Fruit fly (Drosophila melanogaster) whole organism, embryonic: Measurements from ENCODE around the gene Ifrd1.

Source experiments
- Abd-B ChIP-seq: fragments of 200-800 bp; sonication (Bioruptor generic); optimal IDR thresholded peaks from 2 replicates; lab custom pipeline; 2018; ENCODE audit warnings: missing biosample characterization, mild to moderate bottlenecking, missing genetic modification characterization, moderate library complexity
- CG10147 ChIP-seq: fragments of 200-800 bp; sonication (Bioruptor generic); optimal IDR thresholded peaks from 2 replicates; lab custom pipeline; 2019; ENCODE audit warnings: missing biosample characterization, mild to moderate bottlenecking, missing genetic modification characterization, moderate library complexity
- CG11695 ChIP-seq: fragments of 200-800 bp; sonication (Bioruptor generic); IDR thresholded peaks from 3 replicates; pipeline ENCODE4 v1.3.6; 2022; ENCODE audit warnings: missing biosample characterization, missing genetic modification characterization
- CG12071 ChIP-seq: fragments of 200-800 bp; sonication (Bioruptor generic); optimal IDR thresholded peaks from 3 replicates; lab custom pipeline; 2018; ENCODE audit warnings: missing biosample characterization, mild to moderate bottlenecking, missing genetic modification characterization
- CG12104 ChIP-seq: fragments of 200-800 bp; sonication (Bioruptor generic); optimal IDR thresholded peaks from 3 replicates; lab custom pipeline; 2016; ENCODE audit warnings: missing biosample characterization, missing genetic modification characterization
- CG13296 ChIP-seq: fragments of 200-800 bp; sonication (Bioruptor generic); optimal IDR thresholded peaks from 3 replicates; lab custom pipeline; 2018; ENCODE audit warnings: missing biosample characterization, mild to moderate bottlenecking, missing genetic modification characterization
- CG17568 ChIP-seq: fragments of 200-800 bp; sonication (Bioruptor generic); optimal IDR thresholded peaks from 2 replicates; lab custom pipeline; 2018; ENCODE audit warnings: missing biosample characterization, mild to moderate bottlenecking, missing genetic modification characterization, moderate library complexity
- CG1832 ChIP-seq: fragments of 200-800 bp; sonication (Bioruptor generic); optimal IDR thresholded peaks from 2 replicates; lab custom pipeline; 2017; ENCODE audit warnings: missing biosample characterization, mild to moderate bottlenecking, missing genetic modification characterization, inconsistent platforms
- CG18599 ChIP-seq: fragments of 200-800 bp; sonication (Bioruptor generic); optimal IDR thresholded peaks from 3 replicates; lab custom pipeline; 2017; ENCODE audit warnings: missing biosample characterization, missing genetic modification characterization, mild to moderate bottlenecking, moderate library complexity, missing genetic modification reagents
- CG6689 ChIP-seq: fragments of 200-800 bp; sonication (Bioruptor generic); IDR thresholded peaks from 2 replicates; pipeline ENCODE4 v1.3.6; 2022; ENCODE audit warnings: missing biosample characterization, missing genetic modification characterization
- CG6854 ChIP-seq: fragments of 200-800 bp; sonication (Bioruptor generic); optimal IDR thresholded peaks from 3 replicates; lab custom pipeline; 2017; ENCODE audit warnings: missing biosample characterization, mild to moderate bottlenecking, missing genetic modification characterization
- CG7928 ChIP-seq: fragments of 200-800 bp; sonication (Bioruptor generic); optimal IDR thresholded peaks from 2 replicates; lab custom pipeline; 2017; ENCODE audit warnings: missing biosample characterization, mild to moderate bottlenecking, missing genetic modification characterization
- CG8290 ChIP-seq, 3 experiments: fragments of 200-800 bp; sonication (Bioruptor generic); optimal IDR thresholded peaks; 2 replicates each; lab custom pipeline; 2016 to 2019; ENCODE audit warnings: missing biosample characterization in 3 of 3, missing genetic modification characterization in 3 of 3, mild to moderate bottlenecking in 2 of 3, moderate library complexity in 1 of 3
- CG9609 ChIP-seq: fragments of 200-800 bp; sonication (Bioruptor generic); optimal IDR thresholded peaks from 3 replicates; lab custom pipeline; 2016; ENCODE audit warnings: missing biosample characterization, missing genetic modification characterization
- Deaf1 ChIP-seq: fragments of 200-800 bp; optimal IDR thresholded peaks from 3 replicates; lab custom pipeline; 2019; ENCODE audit warnings: missing biosample characterization, mild to moderate bottlenecking, missing genetic modification characterization, moderate library complexity
- Dref ChIP-seq: fragments of 200-800 bp; sonication (Bioruptor generic); IDR thresholded peaks from 2 replicates; pipeline ENCODE4 v1.3.6; 2022; ENCODE audit warnings: missing biosample characterization, missing genetic modification characterization
- Fer2 ChIP-seq: fragments of 200-800 bp; sonication (Bioruptor generic); optimal IDR thresholded peaks from 2 replicates; lab custom pipeline; 2018; ENCODE audit warnings: missing biosample characterization, mild to moderate bottlenecking, missing genetic modification characterization, moderate library complexity
- HLHmδ ChIP-seq: fragments of 200-800 bp; sonication (Bioruptor generic); optimal IDR thresholded peaks from 2 replicates; lab custom pipeline; 2018; ENCODE audit warnings: missing biosample characterization, mild to moderate bottlenecking, missing genetic modification characterization, moderate library complexity
- Hmr ChIP-seq: fragments of 200-800 bp; sonication (Bioruptor generic); optimal IDR thresholded peaks from 3 replicates; lab custom pipeline; 2017; ENCODE audit warnings: mild to moderate bottlenecking, missing biosample characterization, missing genetic modification reagents, missing genetic modification characterization
- MTF-1 ChIP-seq: fragments of 200-800 bp; sonication (Bioruptor generic); optimal IDR thresholded peaks from 2 replicates; lab custom pipeline; 2018; ENCODE audit warnings: missing biosample characterization, mild to moderate bottlenecking, missing genetic modification characterization, borderline replicate concordance
- Nf-YA ChIP-seq: fragments of 200-800 bp; sonication (Bioruptor generic); IDR thresholded peaks from 2 replicates; pipeline ENCODE4 v1.3.6; 2022; ENCODE audit warnings: missing biosample characterization, missing genetic modification characterization
- Nf-YC ChIP-seq: fragments of 200-800 bp; optimal IDR thresholded peaks from 3 replicates; lab custom pipeline; 2019; ENCODE audit warnings: missing biosample characterization, mild to moderate bottlenecking, missing genetic modification characterization, moderate library complexity
- Opbp ChIP-seq: fragments of 200-800 bp; sonication (Bioruptor generic); IDR thresholded peaks from 3 replicates; pipeline ENCODE4 v1.3.6; 2022; ENCODE audit warnings: missing biosample characterization, missing genetic modification characterization; ENCODE audit not compliant: partially characterized antibody
- Six4 ChIP-seq: fragments of 200-800 bp; sonication (Bioruptor generic); optimal IDR thresholded peaks from 2 replicates; lab custom pipeline; 2016; ENCODE audit warnings: missing biosample characterization, missing genetic modification characterization
- Trl ChIP-seq, 3 experiments: fragments of >200 bp in 2 of 3; fragments of 200-800 bp in 1 of 3; sonication (Bioruptor generic) in 1 of 3; optimal IDR thresholded peaks; 2 replicates in 1 of 3; 3 replicates in 2 of 3; lab custom pipeline; 2016 to 2017; ENCODE audit warnings: missing biosample characterization in 1 of 3, missing genetic modification characterization in 1 of 3
- abd-A ChIP-seq: fragments of 200-800 bp; sonication (Bioruptor generic); optimal IDR thresholded peaks from 3 replicates; lab custom pipeline; 2019; ENCODE audit warnings: missing biosample characterization, mild to moderate bottlenecking, missing genetic modification characterization, moderate library complexity
- chinmo ChIP-seq: fragments of 200-800 bp; sonication (Bioruptor generic); IDR thresholded peaks from 4 replicates; pipeline ENCODE4 v1.3.6; 2022; ENCODE audit warnings: missing biosample characterization, missing genetic modification characterization; ENCODE audit not compliant: partially characterized antibody
- ci ChIP-seq: fragments of 200-800 bp; sonication (Bioruptor generic); IDR thresholded peaks from 3 replicates; pipeline ENCODE4 v1.3.6; 2022; ENCODE audit warnings: missing biosample characterization, missing genetic modification characterization
- dm ChIP-seq: fragments of 200-800 bp; sonication (Bioruptor generic); optimal IDR thresholded peaks from 3 replicates; lab custom pipeline; 2016; ENCODE audit warnings: missing biosample characterization, missing genetic modification characterization
- dysf ChIP-seq: fragments of 200-800 bp; sonication (Bioruptor generic); IDR thresholded peaks from 3 replicates; pipeline ENCODE4 v1.3.6; 2022; ENCODE audit warnings: missing biosample characterization, missing genetic modification characterization
- exex ChIP-seq: fragments of 200-800 bp; sonication (Bioruptor generic); optimal IDR thresholded peaks from 4 replicates; lab custom pipeline; 2018; ENCODE audit warnings: missing biosample characterization, mild to moderate bottlenecking, missing genetic modification characterization, moderate library complexity
- lab ChIP-seq: fragments of 200-800 bp; sonication (Bioruptor generic); optimal IDR thresholded peaks from 3 replicates; lab custom pipeline; 2017; ENCODE audit warnings: missing biosample characterization, missing genetic modification characterization, mild to moderate bottlenecking, moderate library complexity, missing genetic modification reagents
- mirr ChIP-seq: fragments of 200-800 bp; sonication (Bioruptor generic); optimal IDR thresholded peaks from 3 replicates; lab custom pipeline; 2018; ENCODE audit warnings: missing biosample characterization, mild to moderate bottlenecking, missing genetic modification characterization
- odd ChIP-seq: fragments of 200-800 bp; sonication (Bioruptor generic); optimal IDR thresholded peaks from 2 replicates; lab custom pipeline; 2017; ENCODE audit warnings: missing biosample characterization, mild to moderate bottlenecking, missing genetic modification characterization
- pan ChIP-seq, 4 experiments: fragments of >200 bp in 3 of 4; fragments of 200-800 bp in 1 of 4; sonication (Bioruptor generic) in 1 of 4; optimal IDR thresholded peaks in 3 of 4; IDR thresholded peaks in 1 of 4; 2 replicates each; pipeline versions ENCODE4 v1.3.6 to Lab custom; 2017 to 2022; ENCODE audit warnings: missing biosample characterization in 2 of 4, missing genetic modification characterization in 2 of 4, mixed read lengths in 1 of 4
- seq ChIP-seq: fragments of 200-800 bp; sonication (Bioruptor generic); IDR thresholded peaks from 2 replicates; pipeline ENCODE4 v1.3.6; 2022; ENCODE audit warnings: missing biosample characterization, missing genetic modification characterization
- sisA ChIP-seq: fragments of 200-800 bp; sonication (Bioruptor generic); IDR thresholded peaks from 2 replicates; pipeline ENCODE4 v1.3.6; 2022; ENCODE audit warnings: missing biosample characterization, missing genetic modification characterization
- sr ChIP-seq: fragments of 200-800 bp; sonication (Bioruptor generic); IDR thresholded peaks from 3 replicates; pipeline ENCODE4 v1.3.6; 2022; ENCODE audit warnings: missing biosample characterization, missing genetic modification characterization
- tna ChIP-seq: fragments of 200-800 bp; sonication (Bioruptor generic); IDR thresholded peaks from 2 replicates; pipeline ENCODE4 v1.3.6; 2022; ENCODE audit warnings: missing biosample characterization, missing genetic modification characterization; ENCODE audit not compliant: partially characterized antibody
- unc-4 ChIP-seq: fragments of 200-800 bp; sonication (Bioruptor generic); IDR thresholded peaks from 2 replicates; pipeline ENCODE4 v1.3.6; 2022; ENCODE audit warnings: missing biosample characterization, missing genetic modification characterization; ENCODE audit not compliant: partially characterized antibody
- vvl ChIP-seq: fragments of 200-800 bp; sonication (Bioruptor generic); IDR thresholded peaks from 2 replicates; pipeline ENCODE4 v1.3.6; 2022; ENCODE audit warnings: missing biosample characterization, missing genetic modification characterization
- wdn ChIP-seq: fragments of 200-800 bp; sonication (Bioruptor generic); IDR thresholded peaks from 2 replicates; pipeline ENCODE4 v1.3.6; 2022; ENCODE audit warnings: missing biosample characterization, missing genetic modification characterization
- wek ChIP-seq: fragments of 200-800 bp; sonication (Bioruptor generic); optimal IDR thresholded peaks from 3 replicates; lab custom pipeline; 2018; ENCODE audit warnings: missing biosample characterization, mild to moderate bottlenecking, missing genetic modification characterization, moderate library complexity
- yki ChIP-seq: fragments of >200 bp; optimal IDR thresholded peaks from 3 replicates; lab custom pipeline; 2018
- zfh1 ChIP-seq: fragments of 200-800 bp; sonication (Bioruptor generic); IDR thresholded peaks from 3 replicates; pipeline ENCODE4 v1.3.6; 2022; ENCODE audit warnings: missing biosample characterization, missing genetic modification characterization
- zfh2 ChIP-seq: fragments of 200-800 bp; sonication (Bioruptor generic); optimal IDR thresholded peaks from 2 replicates; lab custom pipeline; 2016; ENCODE audit warnings: missing biosample characterization, missing genetic modification characterization

Gene Ifrd1

DNA sequence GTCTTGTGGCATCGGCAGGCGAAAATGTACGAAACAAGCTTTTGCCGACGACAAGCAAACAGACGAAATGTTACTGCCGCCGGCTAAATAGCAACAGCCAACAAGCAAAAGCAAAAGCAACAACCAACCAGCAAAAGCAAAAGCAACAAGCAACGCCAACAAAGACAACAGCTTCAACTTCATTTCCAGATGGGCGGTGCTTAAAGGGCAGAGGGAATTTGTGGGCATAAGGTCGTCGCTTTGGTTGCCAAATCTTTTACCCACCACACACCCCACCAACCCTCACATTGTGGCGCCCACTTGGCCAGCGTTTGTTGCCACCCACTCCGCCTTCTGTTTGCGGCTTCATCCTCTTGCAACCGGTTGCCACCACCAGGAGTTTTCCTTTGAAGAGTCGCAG lies 36.7 kb upstream of the Ifrd1 start (continued):
- peak; percentile 44 for TF ChIP-seq Deaf1 (tag; lab: Kevin White, UChicago)
- TF ChIP-seq CG11695 (GFP tag; lab: Robert Waterston, UW): no peak
- peak; percentile 61 for TF ChIP-seq abd-A (tag; lab: Kevin White, UChicago)

DNA sequence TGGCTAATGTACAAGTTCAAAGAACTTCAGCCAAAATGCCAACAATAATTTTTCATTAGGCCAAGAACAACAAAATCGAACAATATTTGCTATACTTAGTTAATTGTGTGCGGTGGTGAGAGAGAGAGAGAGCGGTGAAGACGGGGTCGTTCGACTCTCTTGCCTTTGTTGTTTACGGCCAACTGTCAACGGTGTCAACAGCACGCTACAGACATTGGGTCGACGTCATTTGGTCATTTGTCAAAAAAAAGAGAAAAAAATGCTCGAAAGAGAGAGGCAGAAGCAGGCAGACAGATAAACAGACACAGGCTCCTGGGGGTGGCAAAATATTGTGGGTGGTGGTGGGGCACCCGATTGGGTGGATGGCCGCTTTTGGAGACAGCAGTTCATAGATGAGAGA lies 35.2 kb upstream of the Ifrd1 start:
- TF ChIP-seq CG12071 (peak; percentile 27), CG8290 (GFP tag; optimal IDR thresholded peaks at IDR 0.05; lab: Kevin White, UChicago) (no peak), CG8290 (tag; optimal IDR thresholded peaks at IDR 0.05; lab: Kevin White, UChicago) (peak in 1 of 2 experiments; percentile 29), dysf (GFP tag; lab: Robert Waterston, UW) (0 out of 3 replicates have a peak, but pooled peaks have one; percentile 15), Six4 (GFP tag; lab: Kevin White, UChicago) (no peak), unc-4 (GFP tag; lab: Robert Waterston, UW) (no peak), exex (tag; lab: Kevin White, UChicago) (no peak), Nf-YA (0 out of 2 replicates have a peak, but pooled peaks have one; percentile 15), Nf-YC (tag; lab: Kevin White, UChicago) (no peak), CG10147 (GFP tag; lab: Kevin White, UChicago) (no peak), CG17568 (GFP tag; lab: Kevin White, UChicago) (peak; percentile 34), lab (peak; percentile 47), tna (GFP tag; lab: Robert Waterston, UW) (no peak), odd (GFP tag; lab: Kevin White, UChicago) (no peak), seq (peak; percentile 21; the same call in 1 of the 2 replicates), CG6689 (GFP tag; lab: Robert Waterston, UW) (no peak), MTF-1 (GFP tag; lab: Kevin White, UChicago) (peak; percentile 22), zfh2 (GFP tag; lab: Kevin White, UChicago) (no peak), Dref (GFP tag; lab: Robert Waterston, UW) (no peak), Opbp (no peak), Abd-B (GFP tag; lab: Kevin White, UChicago) (no peak), wdn (no peak), chinmo (GFP tag; lab: Robert Waterston, UW) (no peak), CG9609 (GFP tag; lab: Kevin White, UChicago) (no peak), CG18599 (GFP tag; lab: Kevin White, UChicago) (peak; percentile 4), vvl (GFP tag; lab: Robert Waterston, UW) (no peak), dm (GFP tag; lab: Kevin White, UChicago) (no peak), sisA (GFP tag; lab: Robert Waterston, UW) (no peak), abd-A (tag; lab: Kevin White, UChicago) (peak; percentile 12), Trl (optimal IDR thresholded peaks at IDR 0.05; lab: Kevin White, UChicago) (peak; percentile 55 to 66), Trl (GFP tag; optimal IDR thresholded peaks at IDR 0.05; lab: Kevin White, UChicago) (no peak), Hmr (GFP tag; lab: Kevin White, UChicago) (peak; percentile 8), CG1832 (GFP tag; lab: Kevin White, UChicago) (no peak), mirr (GFP tag; lab: Kevin White, UChicago) (no peak), sr (0 out of 3 replicates have a peak, but pooled peaks have one; percentile 25), HLHmδ (GFP tag; lab: Kevin White, UChicago) (peak; percentile 44), Fer2 (no peak), zfh1 (peak; percentile 3; the same call in 1 of the 3 replicates), CG6854 (GFP tag; lab: Kevin White, UChicago) (no peak), pan (optimal IDR thresholded peaks at IDR 0.05; lab: Kevin White, UChicago) (no peak), pan (GFP tag; optimal IDR thresholded peaks at IDR 0.05 in 1 of 2, IDR thresholded peaks at IDR 0.05 in 1 of 2) (peak in 1 of 2 experiments; percentile 16), CG7928 (GFP tag; lab: Kevin White, UChicago) (no peak), ci (peak; percentile 42; the same call in 1 of the 3 replicates), CG13296 (peak; percentile 2), wek (peak; percentile 20), CG12104 (no peak), yki (lab: Kevin White, UChicago) (no peak)
